Worm (Caenorhabditis elegans): ENCODE data around the gene kin-19.

DNA sequence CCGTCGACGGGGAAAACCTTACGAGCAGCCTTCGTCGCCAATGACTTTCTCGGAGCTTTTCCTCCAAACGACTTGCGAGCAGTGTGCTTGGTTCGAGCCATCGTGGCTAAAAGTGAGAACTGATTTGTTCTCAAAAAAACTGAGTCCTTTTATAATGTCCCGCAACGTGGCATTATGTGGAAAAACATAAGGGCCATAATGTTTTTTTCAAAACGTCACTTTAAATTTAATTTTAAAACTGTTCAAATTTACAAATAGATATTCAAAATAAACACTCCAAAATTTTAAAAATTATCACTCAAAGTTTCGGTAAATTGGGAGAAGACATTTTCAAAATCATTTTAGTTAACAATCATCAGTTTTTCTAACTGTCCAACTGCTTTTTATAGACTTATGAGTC, 26.4 kb downstream of the kin-19 start, which contains the start of gene his-70:
- TF ChIP-seq fkh-6 (tag; optimal IDR thresholded peaks at IDR 0.05) (no peak), C08G9.2 (tag; optimal IDR thresholded peaks at IDR 0.05) (no peak)

All from whole organism, late embryonic.